Fruit fly (Drosophila melanogaster) whole organism, embryonic: ENCODE data around the gene Gss1.

ENCODE experiments used
- ATbp ChIP-seq: fragments of 200-800 bp; sonication (Bioruptor generic); optimal IDR thresholded peaks from 2 replicates; lab custom pipeline; 2017; ENCODE audit warnings: missing biosample characterization, mild to moderate bottlenecking, missing genetic modification characterization, missing genetic modification reagents
- Asciz ChIP-seq: fragments of 200-800 bp; sonication (Bioruptor generic); optimal IDR thresholded peaks from 2 replicates; lab custom pipeline; 2017; ENCODE audit warnings: missing biosample characterization, mild to moderate bottlenecking, missing genetic modification characterization, missing genetic modification reagents
- BtbVII ChIP-seq: fragments of 200-800 bp; sonication (Bioruptor generic); optimal IDR thresholded peaks from 3 replicates; lab custom pipeline; 2017; ENCODE audit warnings: missing biosample characterization, mild to moderate bottlenecking, missing genetic modification characterization
- C15 ChIP-seq: fragments of 200-800 bp; sonication (Bioruptor generic); IDR thresholded peaks from 3 replicates; pipeline ENCODE4 v1.3.6; 2022; ENCODE audit warnings: missing biosample characterization, missing genetic modification characterization
- CG10209 ChIP-seq: fragments of 200-800 bp; sonication (Bioruptor generic); optimal IDR thresholded peaks from 3 replicates; lab custom pipeline; 2017; ENCODE audit warnings: missing biosample characterization, mild to moderate bottlenecking, missing genetic modification characterization, missing genetic modification reagents
- CG10565 ChIP-seq: fragments of 200-800 bp; sonication (Bioruptor generic); optimal IDR thresholded peaks from 3 replicates; lab custom pipeline; 2016; ENCODE audit warnings: missing biosample characterization, mild to moderate bottlenecking, missing genetic modification characterization
- CG12942 ChIP-seq: fragments of 200-800 bp; sonication (Bioruptor generic); optimal IDR thresholded peaks from 3 replicates; lab custom pipeline; 2016; ENCODE audit warnings: missing biosample characterization, missing genetic modification characterization
- CG13123 ChIP-seq: fragments of 200-800 bp; sonication (Bioruptor generic); optimal IDR thresholded peaks from 2 replicates; lab custom pipeline; 2016; ENCODE audit warnings: missing biosample characterization, missing genetic modification characterization
- CG14667 ChIP-seq: fragments of 200-800 bp; sonication (Bioruptor generic); IDR thresholded peaks from 2 replicates; pipeline ENCODE4 v1.3.6; 2022; ENCODE audit warnings: missing biosample characterization, missing genetic modification characterization
- CG14860 ChIP-seq: fragments of 200-800 bp; sonication (Bioruptor generic); IDR thresholded peaks from 3 replicates; pipeline ENCODE4 v1.3.6; 2022; ENCODE audit warnings: missing biosample characterization, missing genetic modification characterization; ENCODE audit not compliant: partially characterized antibody
- CG15479 ChIP-seq: fragments of 200-800 bp; sonication (Bioruptor generic); optimal IDR thresholded peaks from 3 replicates; lab custom pipeline; 2019; ENCODE audit warnings: missing biosample characterization, mild to moderate bottlenecking, missing genetic modification characterization, moderate library complexity
- CG1602 ChIP-seq: fragments of 200-800 bp; sonication (Bioruptor generic); optimal IDR thresholded peaks from 3 replicates; lab custom pipeline; 2016; ENCODE audit warnings: missing biosample characterization, missing genetic modification characterization
- CG1603 ChIP-seq: fragments of 200-800 bp; sonication (Bioruptor generic); optimal IDR thresholded peaks from 2 replicates; lab custom pipeline; 2019; ENCODE audit warnings: missing biosample characterization, mild to moderate bottlenecking, missing genetic modification characterization, moderate library complexity
- CG17568 ChIP-seq: fragments of 200-800 bp; sonication (Bioruptor generic); optimal IDR thresholded peaks from 2 replicates; lab custom pipeline; 2018; ENCODE audit warnings: missing biosample characterization, mild to moderate bottlenecking, missing genetic modification characterization, moderate library complexity
- CG18764 ChIP-seq: fragments of 200-800 bp; sonication (Bioruptor generic); optimal IDR thresholded peaks from 3 replicates; lab custom pipeline; 2016; ENCODE audit warnings: missing biosample characterization, missing genetic modification characterization
- CG2678 ChIP-seq: fragments of 200-800 bp; sonication (Bioruptor generic); optimal IDR thresholded peaks from 3 replicates; lab custom pipeline; 2019; ENCODE audit warnings: missing biosample characterization, mild to moderate bottlenecking, missing genetic modification characterization, moderate library complexity
- CG30403 ChIP-seq: fragments of 200-800 bp; sonication (Bioruptor generic); optimal IDR thresholded peaks from 3 replicates; lab custom pipeline; 2016; ENCODE audit warnings: missing biosample characterization, missing genetic modification characterization
- CG3726 ChIP-seq: fragments of 200-800 bp; sonication (Bioruptor generic); IDR thresholded peaks from 3 replicates; pipeline ENCODE4, ENCODE4 v1.3.6; 2022; ENCODE audit warnings: missing biosample characterization, missing genetic modification characterization
- CG6175 ChIP-seq: fragments of 200-800 bp; sonication (Bioruptor generic); IDR thresholded peaks from 3 replicates; pipeline ENCODE4 v1.3.6; 2022; ENCODE audit warnings: missing biosample characterization, missing genetic modification characterization
- CG7839 ChIP-seq: fragments of 200-800 bp; sonication (Bioruptor generic); optimal IDR thresholded peaks from 3 replicates; lab custom pipeline; 2018; ENCODE audit warnings: missing biosample characterization, mild to moderate bottlenecking, missing genetic modification characterization, moderate library complexity
- CG7987 ChIP-seq: fragments of 200-800 bp; sonication (Bioruptor generic); optimal IDR thresholded peaks from 2 replicates; lab custom pipeline; 2018; ENCODE audit warnings: missing biosample characterization, mild to moderate bottlenecking, missing genetic modification characterization, moderate library complexity
- Camta ChIP-seq: fragments of 200-800 bp; sonication (Bioruptor generic); optimal IDR thresholded peaks from 2 replicates; lab custom pipeline; 2016; ENCODE audit warnings: missing biosample characterization, missing genetic modification characterization
- D ChIP-seq, 2 experiments: fragments of 200-800 bp in 1 of 2; fragments of >200 bp in 1 of 2; sonication (Bioruptor generic) in 1 of 2; optimal IDR thresholded peaks; 2 replicates in 1 of 2; 3 replicates in 1 of 2; lab custom pipeline; 2017; ENCODE audit warnings: mild to moderate bottlenecking in 1 of 2, missing biosample characterization in 1 of 2, missing genetic modification characterization in 1 of 2, missing genetic modification reagents in 1 of 2
- Dp ChIP-seq: fragments of 200-800 bp; sonication (Bioruptor generic); optimal IDR thresholded peaks from 2 replicates; lab custom pipeline; 2018; ENCODE audit warnings: missing biosample characterization, mild to moderate bottlenecking, missing genetic modification characterization, moderate library complexity
- Ets97D ChIP-seq: fragments of 200-800 bp; sonication (Bioruptor generic); optimal IDR thresholded peaks from 3 replicates; lab custom pipeline; 2016; ENCODE audit warnings: missing biosample characterization, missing genetic modification characterization
- Fer2 ChIP-seq: fragments of 200-800 bp; sonication (Bioruptor generic); optimal IDR thresholded peaks from 2 replicates; lab custom pipeline; 2018; ENCODE audit warnings: missing biosample characterization, mild to moderate bottlenecking, missing genetic modification characterization, moderate library complexity
- HLH3B ChIP-seq: fragments of 200-800 bp; sonication (Bioruptor generic); IDR thresholded peaks from 2 replicates; pipeline ENCODE4 v1.3.6; 2022; ENCODE audit warnings: missing biosample characterization, missing genetic modification characterization
- Jarid2 ChIP-seq: fragments of 200-800 bp; sonication (Bioruptor generic); optimal IDR thresholded peaks from 3 replicates; lab custom pipeline; 2017; ENCODE audit warnings: mild to moderate bottlenecking, missing biosample characterization, missing genetic modification reagents, missing genetic modification characterization
- Mes4 ChIP-seq: fragments of 200-800 bp; sonication (Bioruptor generic); optimal IDR thresholded peaks from 2 replicates; lab custom pipeline; 2016; ENCODE audit warnings: missing biosample characterization, missing genetic modification characterization
- Mrtf ChIP-seq: fragments of 200-800 bp; sonication (Bioruptor generic); IDR thresholded peaks from 3 replicates; pipeline ENCODE4 v1.3.6; 2022; ENCODE audit warnings: missing biosample characterization, missing genetic modification characterization
- Taf1 ChIP-seq: fragments of 200-800 bp; sonication (Bioruptor generic); IDR thresholded peaks from 2 replicates; pipeline ENCODE4 v1.3.6; 2022; ENCODE audit warnings: missing biosample characterization, missing genetic modification characterization
- Trl ChIP-seq, 3 experiments: fragments of >200 bp in 2 of 3; fragments of 200-800 bp in 1 of 3; sonication (Bioruptor generic) in 1 of 3; optimal IDR thresholded peaks; 2 replicates in 1 of 3; 3 replicates in 2 of 3; lab custom pipeline; 2016 to 2017; ENCODE audit warnings: missing biosample characterization in 1 of 3, missing genetic modification characterization in 1 of 3
- Xbp1 ChIP-seq: fragments of 200-800 bp; sonication (Bioruptor generic); optimal IDR thresholded peaks from 3 replicates; lab custom pipeline; 2016; ENCODE audit warnings: missing biosample characterization, mild to moderate bottlenecking, missing genetic modification characterization
- amos ChIP-seq: fragments of 200-800 bp; sonication (Bioruptor generic); IDR thresholded peaks from 2 replicates; pipeline ENCODE4 v1.3.6; 2022; ENCODE audit warnings: missing biosample characterization, missing genetic modification characterization; ENCODE audit not compliant: partially characterized antibody
- chinmo ChIP-seq: fragments of 200-800 bp; sonication (Bioruptor generic); IDR thresholded peaks from 4 replicates; pipeline ENCODE4 v1.3.6; 2022; ENCODE audit warnings: missing biosample characterization, missing genetic modification characterization; ENCODE audit not compliant: partially characterized antibody
- crol ChIP-seq: fragments of 200-800 bp; sonication (Bioruptor generic); IDR thresholded peaks from 2 replicates; pipeline ENCODE4 v1.3.6; 2022; ENCODE audit warnings: missing biosample characterization, missing genetic modification characterization
- danr ChIP-seq: fragments of 200-800 bp; sonication (Bioruptor generic); IDR thresholded peaks from 2 replicates; pipeline ENCODE4 v1.3.6; 2022; ENCODE audit warnings: missing biosample characterization, missing genetic modification characterization
- fd96Cb ChIP-seq: fragments of 200-800 bp; sonication (Bioruptor generic); optimal IDR thresholded peaks from 2 replicates; lab custom pipeline; 2018; ENCODE audit warnings: missing biosample characterization, mild to moderate bottlenecking, missing genetic modification characterization, moderate library complexity
- ftz-f1 ChIP-seq: fragments of 200-800 bp; sonication (Bioruptor generic); optimal IDR thresholded peaks from 2 replicates; lab custom pipeline; 2016; ENCODE audit warnings: missing biosample characterization, missing genetic modification characterization
- h ChIP-seq: fragments of >200 bp; optimal IDR thresholded peaks from 2 replicates; lab custom pipeline; 2017
- ham ChIP-seq: fragments of 200-800 bp; sonication (Bioruptor generic); IDR thresholded peaks from 2 replicates; pipeline ENCODE4 v1.3.6; 2022; ENCODE audit warnings: missing biosample characterization, missing genetic modification characterization
- hth ChIP-seq: fragments of >200 bp; optimal IDR thresholded peaks from 2 replicates; lab custom pipeline; 2017; ENCODE audit warnings: inconsistent platforms
- lov ChIP-seq, 2 experiments: fragments of 200-800 bp in 1 of 2; fragments of >200 bp in 1 of 2; sonication (Bioruptor generic) in 1 of 2; IDR thresholded peaks in 1 of 2; optimal IDR thresholded peaks in 1 of 2; 2 replicates in 1 of 2; 3 replicates in 1 of 2; pipeline versions ENCODE4 v1.3.6 to Lab custom; 2017 to 2022; ENCODE audit warnings: missing biosample characterization in 1 of 2, missing genetic modification characterization in 1 of 2
- otp ChIP-seq: fragments of 200-800 bp; sonication (Bioruptor generic); IDR thresholded peaks from 3 replicates; pipeline ENCODE4, ENCODE4 v1.3.6; 2022; ENCODE audit warnings: missing biosample characterization, missing genetic modification characterization
- salm ChIP-seq: fragments of 200-800 bp; sonication (Bioruptor generic); optimal IDR thresholded peaks from 2 replicates; lab custom pipeline; 2018; ENCODE audit warnings: missing biosample characterization, mild to moderate bottlenecking, missing genetic modification characterization
- slbo ChIP-seq: fragments of 200-800 bp; sonication (Bioruptor generic); IDR thresholded peaks from 2 replicates; pipeline ENCODE4 v1.3.6; 2022; ENCODE audit warnings: missing biosample characterization, missing genetic modification characterization
- sna ChIP-seq: fragments of 200-800 bp; sonication (Bioruptor generic); IDR thresholded peaks from 2 replicates; pipeline ENCODE4 v1.3.6; 2022; ENCODE audit warnings: missing biosample characterization, missing genetic modification characterization; ENCODE audit not compliant: partially characterized antibody
- sob ChIP-seq: fragments of 200-800 bp; sonication (Bioruptor generic); IDR thresholded peaks from 2 replicates; pipeline ENCODE4 v1.3.6; 2022; ENCODE audit warnings: missing biosample characterization, missing genetic modification characterization
- stc ChIP-seq: fragments of 200-800 bp; sonication (Bioruptor generic); IDR thresholded peaks from 2 replicates; pipeline ENCODE4 v1.3.6; 2022; ENCODE audit warnings: missing biosample characterization, missing genetic modification characterization
- tna ChIP-seq: fragments of 200-800 bp; sonication (Bioruptor generic); IDR thresholded peaks from 2 replicates; pipeline ENCODE4 v1.3.6; 2022; ENCODE audit warnings: missing biosample characterization, missing genetic modification characterization; ENCODE audit not compliant: partially characterized antibody
- wor ChIP-seq: fragments of 200-800 bp; sonication (Bioruptor generic); IDR thresholded peaks from 2 replicates; pipeline ENCODE4 v1.3.6; 2022; ENCODE audit warnings: missing biosample characterization, missing genetic modification characterization

Gss1 gene

dm6 chrX:17841923-17842322, 47.4 kb upstream of the Gss1 start, which contains the start of gene Taf9 (continued):
- TF ChIP-seq CG15479 (GFP tag; lab: Kevin White, UChicago), result no peak
- TF ChIP-seq CG2678 (tag; lab: Kevin White, UChicago), result no peak
- no peak for TF ChIP-seq otp (GFP tag; lab: Robert Waterston, UW)
- TF ChIP-seq Mes4 (GFP tag; lab: Kevin White, UChicago), result no peak
- TF ChIP-seq C15, result no peak
- no peak for TF ChIP-seq Camta
- TF ChIP-seq CG6175 (GFP tag; lab: Robert Waterston, UW), result no peak
- no peak for TF ChIP-seq ftz-f1 (GFP tag; lab: Kevin White, UChicago)
- TF ChIP-seq h (lab: Kevin White, UChicago), result no peak
- no peak for TF ChIP-seq crol (GFP tag; lab: Robert Waterston, UW)
- TF ChIP-seq CG10209, result no peak
- no peak for TF ChIP-seq CG17568 (GFP tag; lab: Kevin White, UChicago)
- no peak for TF ChIP-seq salm
- TF ChIP-seq CG30403 (GFP tag; lab: Kevin White, UChicago), result no peak
- TF ChIP-seq lov (optimal IDR thresholded peaks at IDR 0.05; lab: Kevin White, UChicago), result no peak
- no peak for TF ChIP-seq lov (GFP tag; IDR thresholded peaks at IDR 0.05; lab: Robert Waterston, UW)
- TF ChIP-seq CG7839 (tag; lab: Kevin White, UChicago), result no peak
- TF ChIP-seq CG3726, result no peak
- TF ChIP-seq D (optimal IDR thresholded peaks at IDR 0.05; lab: Kevin White, UChicago), result no peak
- no peak for TF ChIP-seq D (GFP tag; optimal IDR thresholded peaks at IDR 0.05; lab: Kevin White, UChicago)
- TF ChIP-seq chinmo, result peak; percentile 94
- no peak for TF ChIP-seq ATbp
- no peak for TF ChIP-seq ham (GFP tag; lab: Robert Waterston, UW)
- TF ChIP-seq CG18764 (GFP tag; lab: Kevin White, UChicago), result no peak
- no peak for TF ChIP-seq Trl (optimal IDR thresholded peaks at IDR 0.05; lab: Kevin White, UChicago)
- TF ChIP-seq Trl (GFP tag; optimal IDR thresholded peaks at IDR 0.05; lab: Kevin White, UChicago), result no peak
- TF ChIP-seq sna (GFP tag; lab: Robert Waterston, UW), result peak; percentile 85
- no peak for TF ChIP-seq stc (GFP tag; lab: Robert Waterston, UW)
- TF ChIP-seq slbo (GFP tag; lab: Robert Waterston, UW), result peak; percentile 47; the same call in 1 of the 2 replicates
- TF ChIP-seq Jarid2 (GFP tag; lab: Kevin White, UChicago), result no peak
- no peak for TF ChIP-seq sob
- peak; percentile 92 for TF ChIP-seq amos
- TF ChIP-seq danr (GFP tag; lab: Robert Waterston, UW), result no peak
- no peak for TF ChIP-seq Asciz (GFP tag; lab: Kevin White, UChicago)
- no peak for TF ChIP-seq CG7987
- no peak for TF ChIP-seq CG14667
- TF ChIP-seq Ets97D, result peak; percentile 78
- no peak for TF ChIP-seq hth (lab: Kevin White, UChicago)
- TF ChIP-seq tna (GFP tag; lab: Robert Waterston, UW), result peak; percentile 84
- TF ChIP-seq CG1602 (GFP tag; lab: Kevin White, UChicago), result no peak
- no peak for TF ChIP-seq CG10565 (GFP tag; lab: Kevin White, UChicago)
- peak; percentile 68 for TF ChIP-seq Dp
- no peak for TF ChIP-seq fd96Cb (tag; lab: Kevin White, UChicago)
- no peak for TF ChIP-seq wor (GFP tag; lab: Robert Waterston, UW)
- no peak for TF ChIP-seq Xbp1 (GFP tag; lab: Kevin White, UChicago)
- TF ChIP-seq CG12942, result no peak
- no peak for TF ChIP-seq Taf1 (GFP tag; lab: Robert Waterston, UW)
- no peak for TF ChIP-seq Fer2
- peak; percentile 56 for TF ChIP-seq CG1603 (tag; lab: Kevin White, UChicago)
- TF ChIP-seq Mrtf (GFP tag; lab: Robert Waterston, UW), result no peak
- TF ChIP-seq BtbVII (GFP tag; lab: Kevin White, UChicago), result no peak
- peak; percentile 67 for TF ChIP-seq CG14860
- TF ChIP-seq HLH3B (GFP tag; lab: Robert Waterston, UW), result no peak
- no peak for TF ChIP-seq CG13123 (GFP tag; lab: Kevin White, UChicago)
